Fruit fly (Drosophila melanogaster): ENCODE results near the gene CG5790.

dm6 chr2L:18311564-18312279, 17.1 kb downstream of the CG5790 start:
- TF ChIP-seq EcR (GFP tag; optimal IDR thresholded peaks at IDR 0.05), result no peak
- TF ChIP-seq usp (GFP tag; optimal IDR thresholded peaks at IDR 0.05), result no peak
- no peak for TF ChIP-seq CG8478 (optimal IDR thresholded peaks at IDR 0.05)

Measured in whole organism.